Worm (Caenorhabditis elegans): ENCODE data around the gene aakg-4.

aakg-4 gene

DNA sequence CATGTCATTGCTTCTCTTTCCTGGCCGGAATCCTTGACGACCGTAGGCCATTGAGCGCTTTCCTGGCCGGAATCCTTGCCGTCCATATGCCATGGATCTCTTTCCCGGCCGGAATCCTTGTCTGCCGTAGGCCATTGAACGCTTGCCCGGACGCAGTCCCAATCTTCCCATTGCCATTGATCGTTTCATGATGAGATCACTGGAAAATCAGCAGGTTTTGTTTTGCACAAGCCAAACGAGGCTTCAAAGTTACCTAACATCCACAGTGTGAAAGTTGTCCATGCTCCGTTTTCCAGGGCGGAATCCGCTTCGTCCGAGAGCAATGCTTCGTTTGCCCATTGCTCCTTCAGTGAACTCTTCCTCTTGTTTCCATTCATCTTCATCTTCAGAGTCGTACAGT, 25.0 kb upstream of the aakg-4 start:
- TF ChIP-seq flt-1 (GFP tag; IDR thresholded peaks at IDR 0.05), result no peak

DNA sequence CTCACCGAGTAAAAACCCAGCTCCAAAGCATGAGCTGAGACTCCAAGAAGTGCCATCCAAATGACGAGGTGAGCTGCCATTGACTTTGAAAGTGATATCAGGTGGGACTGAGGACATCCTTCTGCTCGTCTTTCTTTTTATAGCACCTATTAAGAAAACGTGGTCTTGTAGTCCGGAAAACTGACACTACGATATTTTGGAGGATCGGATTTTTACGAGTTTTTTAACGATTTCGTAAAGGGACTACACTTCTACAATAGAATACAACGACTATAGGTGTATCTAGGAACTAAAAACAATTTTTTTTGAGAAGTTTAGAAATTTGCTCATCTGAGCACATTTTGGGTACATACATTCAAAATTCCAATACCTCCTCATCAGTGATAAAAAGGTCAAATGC, 23.7 kb upstream of the aakg-4 start, which contains the start of gene nlp-23:
TSS of gene nlp-23 (minus strand) at position 101 of the 400 bp plus-strand sequence.
- TF ChIP-seq ztf-23 (GFP tag; IDR thresholded peaks at IDR 0.05), result no peak
- no peak for TF ChIP-seq cog-1 (tag; optimal IDR thresholded peaks at IDR 0.05)
- no peak for TF ChIP-seq T22C8.4 (GFP tag; IDR thresholded peaks at IDR 0.05)
- no peak for TF ChIP-seq flt-1 (GFP tag; IDR thresholded peaks at IDR 0.05)
- no peak for TF ChIP-seq klf-2 (GFP tag; conservative IDR thresholded peaks at IDR 0.05)

DNA sequence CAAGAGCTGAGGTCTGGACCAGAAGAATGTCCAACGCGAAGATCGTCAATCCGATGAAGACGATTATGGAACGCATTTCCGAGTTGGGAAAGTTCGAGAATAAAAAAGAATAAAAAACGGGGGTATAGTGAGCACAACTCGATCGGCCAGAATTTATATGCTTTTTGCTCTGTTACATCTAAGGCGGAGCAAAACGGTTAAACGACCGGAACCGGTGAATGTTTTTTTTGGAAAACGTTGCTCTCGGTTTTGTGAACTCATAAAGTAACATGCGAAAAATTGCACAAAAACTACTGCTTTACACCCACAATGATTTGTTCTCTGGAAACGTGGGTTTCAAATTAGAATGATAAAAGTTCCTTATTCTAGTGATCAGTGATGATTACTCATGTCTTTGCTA, 22.9 kb upstream of the aakg-4 start, which contains the start of gene nlp-22:
TSS of gene nlp-22 (minus strand) at position 101 of the 400 bp plus-strand sequence.
- no peak for TF ChIP-seq med-1 (GFP tag; optimal IDR thresholded peaks at IDR 0.05; ENCODE audit: insufficient read depth)
- no peak for TF ChIP-seq T22C8.4 (GFP tag; IDR thresholded peaks at IDR 0.05)
- TF ChIP-seq klf-2 (GFP tag; conservative IDR thresholded peaks at IDR 0.05), result no peak
- no peak for TF ChIP-seq ztf-29 (GFP tag; IDR thresholded peaks at IDR 0.05)
- TF ChIP-seq flt-1 (GFP tag; IDR thresholded peaks at IDR 0.05), result no peak
- no peak for TF ChIP-seq ztf-23 (GFP tag; IDR thresholded peaks at IDR 0.05)
- no peak for TF ChIP-seq cog-1 (tag; optimal IDR thresholded peaks at IDR 0.05)
- no peak for TF ChIP-seq ref-1 (GFP tag; conservative IDR thresholded peaks at IDR 0.05)

DNA sequence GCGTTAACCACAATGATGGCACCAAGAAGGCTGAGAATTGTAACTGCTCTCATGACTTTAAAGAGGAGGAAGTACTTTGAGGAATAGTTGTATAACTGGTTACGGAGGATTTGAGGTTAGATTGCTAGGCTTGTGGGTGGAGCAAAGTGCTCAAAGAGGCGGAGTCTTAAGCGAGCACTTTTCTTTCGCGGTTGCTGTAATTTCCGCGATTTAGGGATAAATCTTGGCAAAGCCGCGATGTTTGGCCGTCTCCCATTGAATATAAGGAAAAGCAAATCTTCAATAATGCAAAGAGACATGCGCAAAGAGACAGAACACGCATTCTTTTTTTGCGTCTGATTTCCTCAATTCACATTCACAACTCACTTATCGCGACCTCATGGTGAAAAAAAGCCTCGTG, 19.1 kb upstream of the aakg-4 start, which contains the start of gene nlp-45:
TSS of gene nlp-45 (minus strand) at position 101 of the 400 bp plus-strand sequence.
- no peak for TF ChIP-seq ref-1 (GFP tag; conservative IDR thresholded peaks at IDR 0.05)
- no peak for TF ChIP-seq ztf-23 (GFP tag; IDR thresholded peaks at IDR 0.05)
- no peak for TF ChIP-seq flt-1 (GFP tag; IDR thresholded peaks at IDR 0.05)
- no peak for TF ChIP-seq cog-1 (tag; optimal IDR thresholded peaks at IDR 0.05)
- TF ChIP-seq med-1 (GFP tag; optimal IDR thresholded peaks at IDR 0.05; ENCODE audit: insufficient read depth), result no peak
- no peak for TF ChIP-seq ztf-29 (GFP tag; IDR thresholded peaks at IDR 0.05)
- TF ChIP-seq klf-2 (GFP tag; conservative IDR thresholded peaks at IDR 0.05), result no peak
- TF ChIP-seq tab-1 (GFP tag; IDR thresholded peaks at IDR 0.05), result no peak
- TF ChIP-seq T22C8.4 (GFP tag; IDR thresholded peaks at IDR 0.05), result no peak

DNA sequence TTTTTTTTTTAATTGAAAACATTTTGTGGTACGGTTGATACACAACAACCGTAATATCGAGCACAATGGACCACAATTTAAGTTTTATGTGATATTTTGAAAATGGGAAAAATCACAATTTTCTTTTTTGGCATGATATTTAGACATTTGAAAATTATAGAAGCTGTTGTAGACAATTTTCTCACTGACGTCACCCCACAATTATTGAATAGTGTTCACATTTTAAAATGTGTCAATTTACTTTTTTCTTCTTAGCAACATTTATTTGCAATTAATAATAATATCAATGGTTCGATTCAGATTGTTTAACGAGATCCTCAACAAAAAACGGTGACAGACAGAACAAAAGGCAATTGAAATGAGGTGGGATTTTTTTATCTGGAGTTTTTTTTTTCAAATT, 16.2 kb upstream of the aakg-4 start, which contains the start of gene T01B6.1:
TSS of gene T01B6.1 (plus strand) at position 301 of the 400 bp plus-strand sequence.
- no peak for TF ChIP-seq ztf-29 (GFP tag; IDR thresholded peaks at IDR 0.05)
- no peak for TF ChIP-seq med-1 (GFP tag; optimal IDR thresholded peaks at IDR 0.05; ENCODE audit: insufficient read depth)
- no peak for TF ChIP-seq flt-1 (GFP tag; IDR thresholded peaks at IDR 0.05)
- TF ChIP-seq ref-1 (GFP tag; conservative IDR thresholded peaks at IDR 0.05), result no peak
- TF ChIP-seq ztf-23 (GFP tag; IDR thresholded peaks at IDR 0.05), result no peak
- no peak for TF ChIP-seq tab-1 (GFP tag; IDR thresholded peaks at IDR 0.05)
- TF ChIP-seq klf-2 (GFP tag; conservative IDR thresholded peaks at IDR 0.05), result no peak
- no peak for TF ChIP-seq cog-1 (tag; optimal IDR thresholded peaks at IDR 0.05)
- no peak for TF ChIP-seq T22C8.4 (GFP tag; IDR thresholded peaks at IDR 0.05)

DNA sequence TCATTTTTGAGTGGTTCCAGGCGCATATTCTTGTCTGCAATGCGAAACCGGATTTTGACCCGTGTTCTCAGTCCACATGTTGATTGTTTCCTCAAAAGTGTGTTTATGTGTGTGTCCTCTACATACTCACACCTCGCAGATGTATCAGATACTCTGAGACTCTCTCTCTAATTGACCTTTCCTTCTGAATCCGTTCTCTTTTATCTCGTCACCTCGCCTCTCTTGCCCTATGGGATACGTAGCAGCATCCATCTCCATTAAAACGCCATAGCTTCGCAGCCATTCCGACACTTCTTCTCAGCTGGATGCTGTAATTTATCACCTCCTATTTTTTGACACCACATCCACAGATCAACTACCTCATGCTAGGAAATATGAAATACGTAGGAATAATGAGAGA, 11.4 kb upstream of the aakg-4 start:
- TF ChIP-seq tab-1 (GFP tag; IDR thresholded peaks at IDR 0.05) (no peak), klf-2 (GFP tag; conservative IDR thresholded peaks at IDR 0.05) (0 out of 2 replicates have a peak, but pooled peaks have one; percentile 24), med-1 (GFP tag; optimal IDR thresholded peaks at IDR 0.05; ENCODE audit: insufficient read depth) (no peak)

DNA sequence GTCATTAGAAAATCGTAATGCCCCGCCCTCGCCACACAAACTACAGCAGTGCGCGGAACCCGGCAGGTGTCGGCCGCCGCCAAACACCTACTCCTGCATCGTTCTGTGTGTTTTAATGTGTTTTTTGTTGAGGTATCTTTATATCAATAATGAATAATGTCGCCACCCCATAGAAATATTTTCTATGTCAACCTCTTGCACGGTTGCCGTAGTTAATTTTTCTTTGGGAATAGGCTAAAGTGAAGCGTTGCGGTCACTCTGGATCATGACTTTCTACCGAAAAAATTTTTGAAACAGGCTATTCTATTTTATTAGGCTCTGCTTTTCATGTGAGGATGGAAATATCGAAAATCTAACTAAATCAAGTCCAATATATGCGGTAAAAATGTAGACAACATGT, 9.7 kb upstream of the aakg-4 start:
- TF ChIP-seq cog-1 (tag; optimal IDR thresholded peaks at IDR 0.05) (peak; percentile 7), T22C8.4 (GFP tag; IDR thresholded peaks at IDR 0.05) (no peak)

DNA sequence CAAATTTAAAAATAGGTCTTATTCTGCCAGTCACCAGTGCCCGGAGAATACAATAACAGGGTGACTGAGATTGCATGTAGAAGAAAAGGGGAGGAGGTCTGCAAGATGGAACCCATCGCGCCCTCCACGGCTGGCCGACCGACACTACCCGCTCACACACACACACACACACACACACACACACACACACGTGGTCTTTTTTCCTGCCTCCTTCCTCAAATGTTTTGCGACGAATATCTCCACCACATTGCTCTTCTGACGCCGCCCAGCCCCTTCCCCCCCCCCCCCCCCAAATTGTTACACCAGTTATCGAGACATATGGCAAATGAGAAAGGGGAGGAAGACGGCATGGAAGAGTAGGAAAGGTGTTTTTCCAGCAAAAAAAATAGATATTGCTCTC, 2.6 kb upstream of the aakg-4 start:
- TF ChIP-seq cog-1 (tag; optimal IDR thresholded peaks at IDR 0.05) (no peak), med-1 (GFP tag; optimal IDR thresholded peaks at IDR 0.05; ENCODE audit: insufficient read depth) (no peak), flt-1 (GFP tag; IDR thresholded peaks at IDR 0.05) (peak; percentile 68; the same call in 1 of the 2 replicates), ztf-23 (GFP tag; IDR thresholded peaks at IDR 0.05) (no peak), T22C8.4 (GFP tag; IDR thresholded peaks at IDR 0.05) (no peak), klf-2 (GFP tag; conservative IDR thresholded peaks at IDR 0.05) (no peak), tab-1 (GFP tag; IDR thresholded peaks at IDR 0.05) (peak; percentile 62; the same call in 1 of the 2 replicates), ztf-29 (GFP tag; IDR thresholded peaks at IDR 0.05) (no peak), ref-1 (GFP tag; conservative IDR thresholded peaks at IDR 0.05) (no peak)

DNA sequence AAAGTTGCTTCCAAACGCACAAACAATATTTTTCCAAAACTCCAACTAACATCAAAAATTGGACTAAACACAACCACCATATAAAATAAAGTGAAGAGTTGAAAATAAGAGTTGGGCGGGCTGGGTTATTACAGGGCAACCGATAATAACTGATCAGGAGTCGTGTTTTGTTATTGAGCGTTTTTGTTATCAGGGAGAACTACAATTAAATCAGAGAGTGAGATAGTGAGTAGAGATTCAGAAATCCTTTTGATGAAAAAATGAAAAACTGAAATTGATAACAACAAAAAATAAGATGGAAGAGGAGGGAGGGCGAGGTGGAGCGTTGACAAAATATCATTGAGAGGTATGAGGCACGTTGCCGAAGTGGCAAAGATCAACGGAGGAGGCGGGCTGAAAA, 1.4 kb upstream of the aakg-4 start:
- TF ChIP-seq flt-1 (GFP tag; IDR thresholded peaks at IDR 0.05) (no peak), tab-1 (GFP tag; IDR thresholded peaks at IDR 0.05) (no peak), cog-1 (tag; optimal IDR thresholded peaks at IDR 0.05) (no peak), klf-2 (GFP tag; conservative IDR thresholded peaks at IDR 0.05) (no peak), ztf-29 (GFP tag; IDR thresholded peaks at IDR 0.05) (no peak), T22C8.4 (GFP tag; IDR thresholded peaks at IDR 0.05) (no peak), ref-1 (GFP tag; conservative IDR thresholded peaks at IDR 0.05) (no peak)

DNA sequence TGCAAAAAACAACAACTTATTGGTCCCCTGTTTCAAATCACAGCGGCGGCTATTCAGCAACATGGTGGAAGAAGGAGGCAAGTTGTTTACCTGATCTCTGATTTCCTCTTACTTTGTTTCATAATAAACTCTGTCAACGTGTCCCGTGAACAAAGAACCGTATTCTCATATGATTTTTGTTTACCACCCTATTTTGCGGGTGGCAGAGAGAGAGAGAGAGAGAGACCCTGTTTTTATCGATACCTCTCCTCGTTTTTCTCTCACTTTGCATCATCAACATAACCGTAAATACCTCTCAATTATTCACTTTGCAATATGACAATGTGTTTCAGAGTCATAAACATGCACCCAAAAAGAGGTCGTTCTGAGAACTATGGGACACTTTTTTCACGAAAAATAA, 1.7 kb downstream of the aakg-4 start:
- no peak for TF ChIP-seq ztf-23 (GFP tag; IDR thresholded peaks at IDR 0.05)
- TF ChIP-seq cog-1 (tag; optimal IDR thresholded peaks at IDR 0.05), result no peak
- TF ChIP-seq ztf-29 (GFP tag; IDR thresholded peaks at IDR 0.05), result no peak
- no peak for TF ChIP-seq med-1 (GFP tag; optimal IDR thresholded peaks at IDR 0.05; ENCODE audit: insufficient read depth)
- TF ChIP-seq T22C8.4 (GFP tag; IDR thresholded peaks at IDR 0.05), result no peak
- TF ChIP-seq tab-1 (GFP tag; IDR thresholded peaks at IDR 0.05), result no peak
- TF ChIP-seq ref-1 (GFP tag; conservative IDR thresholded peaks at IDR 0.05), result no peak
- TF ChIP-seq flt-1 (GFP tag; IDR thresholded peaks at IDR 0.05), result no peak
- no peak for TF ChIP-seq klf-2 (GFP tag; conservative IDR thresholded peaks at IDR 0.05)

DNA sequence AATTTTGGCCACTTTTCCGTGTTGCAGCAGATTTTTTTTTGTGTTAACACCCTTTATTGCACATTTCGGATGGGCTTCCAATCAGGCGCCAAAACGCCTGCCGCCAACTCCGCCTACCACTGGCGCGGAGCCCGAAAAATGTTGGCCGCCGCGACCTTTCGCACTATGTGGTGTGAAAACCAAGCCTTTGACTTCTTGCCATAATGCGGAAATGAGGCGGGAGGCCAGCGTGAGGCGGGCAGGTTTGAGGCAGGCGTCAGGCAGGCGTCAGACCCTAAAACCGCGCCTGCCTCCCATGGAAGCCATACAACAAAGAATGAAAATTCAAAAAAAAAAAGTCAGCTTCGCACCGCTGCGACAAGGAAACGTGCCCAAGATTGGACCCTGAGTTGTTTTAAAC, 2.3 kb downstream of the aakg-4 start:
- TF ChIP-seq klf-2 (GFP tag; conservative IDR thresholded peaks at IDR 0.05) (no peak), ztf-23 (GFP tag; IDR thresholded peaks at IDR 0.05) (no peak), ztf-29 (GFP tag; IDR thresholded peaks at IDR 0.05) (no peak), med-1 (GFP tag; optimal IDR thresholded peaks at IDR 0.05; ENCODE audit: insufficient read depth) (no peak), tab-1 (GFP tag; IDR thresholded peaks at IDR 0.05) (no peak), T22C8.4 (GFP tag; IDR thresholded peaks at IDR 0.05) (no peak), ref-1 (GFP tag; conservative IDR thresholded peaks at IDR 0.05) (no peak), flt-1 (GFP tag; IDR thresholded peaks at IDR 0.05) (no peak), cog-1 (tag; optimal IDR thresholded peaks at IDR 0.05) (no peak)

All from whole organism, midembryonic.